Worm (Caenorhabditis elegans) whole organism, late embryonic: Measurements from ENCODE around the gene T28A11.19.

ENCODE experiments used
- C08G9.2 ChIP-seq: sonication (generic microtip); optimal IDR thresholded peaks from 2 replicates; lab custom pipeline; 2016; ENCODE audit warnings: mild to moderate bottlenecking, missing genetic modification characterization, moderate library complexity, missing compliant biosample characterization
- C38D4.7 ChIP-seq: fragments of 200-800 bp; sonication (Bioruptor generic); optimal IDR thresholded peaks from 2 replicates; lab custom pipeline; 2018; ENCODE audit warnings: mild to moderate bottlenecking, missing genetic modification characterization, moderate library complexity, missing compliant biosample characterization
- F13H6.1 ChIP-seq: sonication (generic microtip); optimal IDR thresholded peaks from 2 replicates; lab custom pipeline; 2016; ENCODE audit warnings: missing genetic modification characterization, missing compliant biosample characterization
- K09A11.1 ChIP-seq: sonication (generic microtip); optimal IDR thresholded peaks from 2 replicates; lab custom pipeline; 2017; ENCODE audit warnings: antibody characterized with exemption, mild to moderate bottlenecking, missing genetic modification characterization, missing compliant biosample characterization; ENCODE audit not compliant: insufficient read depth
- ahr-1 ChIP-seq: sonication (generic microtip); optimal IDR thresholded peaks from 2 replicates; lab custom pipeline; 2016; ENCODE audit warnings: missing genetic modification characterization, missing compliant biosample characterization
- ama-1 ChIP-seq: fragments of 150-350 bp; optimal IDR thresholded peaks from 2 replicates; lab custom pipeline; 2014
- ceh-14 ChIP-seq: sonication (generic microtip); optimal IDR thresholded peaks from 2 replicates; lab custom pipeline; 2016; ENCODE audit warnings: missing genotype, missing genetic modification characterization, missing compliant biosample characterization
- ceh-19 ChIP-seq: fragments of 200-800 bp; sonication (Bioruptor generic); optimal IDR thresholded peaks from 2 replicates; lab custom pipeline; 2018; ENCODE audit warnings: mild to moderate bottlenecking, missing genetic modification characterization, missing compliant biosample characterization
- ceh-2 ChIP-seq: sonication (generic microtip); optimal IDR thresholded peaks from 2 replicates; lab custom pipeline; 2016; ENCODE audit warnings: missing genotype, missing genetic modification characterization, missing compliant biosample characterization
- ceh-24 ChIP-seq: sonication (generic microtip); optimal IDR thresholded peaks from 2 replicates; lab custom pipeline; 2016; ENCODE audit warnings: mild to moderate bottlenecking, missing genetic modification characterization, missing compliant biosample characterization
- ceh-30 ChIP-seq: fragments of 150-350 bp; optimal IDR thresholded peaks from 2 replicates; lab custom pipeline; 2014; ENCODE audit warnings: missing biosample characterization, missing genetic modification characterization
- ceh-31 ChIP-seq: sonication (generic microtip); optimal IDR thresholded peaks from 2 replicates; lab custom pipeline; 2016; ENCODE audit warnings: missing genetic modification characterization, missing compliant biosample characterization
- ceh-48 ChIP-seq: sonication (generic microtip); optimal IDR thresholded peaks from 2 replicates; lab custom pipeline; 2016; ENCODE audit warnings: missing genetic modification characterization, inconsistent platforms, missing compliant biosample characterization
- ceh-6 ChIP-seq: fragments of 200-800 bp; sonication (Bioruptor generic); optimal IDR thresholded peaks from 2 replicates; lab custom pipeline; 2018; ENCODE audit warnings: mild to moderate bottlenecking, missing genetic modification characterization, missing compliant biosample characterization
- ceh-9 ChIP-seq: sonication (generic microtip); optimal IDR thresholded peaks from 2 replicates; lab custom pipeline; 2016; ENCODE audit warnings: mild to moderate bottlenecking, missing genetic modification characterization, inconsistent platforms, missing compliant biosample characterization
- che-1 ChIP-seq: sonication (generic microtip); optimal IDR thresholded peaks from 2 replicates; lab custom pipeline; 2016; ENCODE audit warnings: mild to moderate bottlenecking, missing genetic modification characterization, missing compliant biosample characterization
- dmd-4 ChIP-seq: sonication (generic microtip); optimal IDR thresholded peaks from 2 replicates; lab custom pipeline; 2016; ENCODE audit warnings: borderline replicate concordance, missing genetic modification characterization, missing compliant biosample characterization
- dve-1 ChIP-seq: sonication (generic microtip); optimal IDR thresholded peaks from 2 replicates; lab custom pipeline; 2017; ENCODE audit warnings: antibody characterized with exemption, mild to moderate bottlenecking, missing genetic modification characterization, missing compliant biosample characterization
- elt-4 ChIP-seq: sonication (generic microtip); optimal IDR thresholded peaks from 2 replicates; lab custom pipeline; 2016; ENCODE audit warnings: missing genetic modification characterization, missing compliant biosample characterization
- ets-4 ChIP-seq: sonication (generic microtip); optimal IDR thresholded peaks from 2 replicates; lab custom pipeline; 2016; ENCODE audit warnings: missing genetic modification characterization, missing compliant biosample characterization
- fkh-10 ChIP-seq: fragments of 150-350 bp; optimal IDR thresholded peaks from 2 replicates; lab custom pipeline; 2014; ENCODE audit warnings: missing biosample characterization, missing genetic modification reagents, missing genetic modification characterization
- hlh-13 ChIP-seq: fragments of 200-800 bp; sonication (Bioruptor generic); optimal IDR thresholded peaks from 2 replicates; lab custom pipeline; 2018; ENCODE audit warnings: mild to moderate bottlenecking, missing genetic modification characterization, missing compliant biosample characterization
- hlh-15 ChIP-seq: sonication (generic microtip); optimal IDR thresholded peaks from 2 replicates; lab custom pipeline; 2016; ENCODE audit warnings: missing genetic modification characterization, missing compliant biosample characterization
- lim-6 ChIP-seq: sonication (generic microtip); optimal IDR thresholded peaks from 2 replicates; lab custom pipeline; 2016; ENCODE audit warnings: missing genetic modification characterization, missing compliant biosample characterization
- lin-11 ChIP-seq: fragments of 200-800 bp; sonication (Bioruptor generic); optimal IDR thresholded peaks from 2 replicates; lab custom pipeline; 2018; ENCODE audit warnings: mild to moderate bottlenecking, missing genetic modification characterization, missing compliant biosample characterization
- madf-2 ChIP-seq: sonication (generic microtip); optimal IDR thresholded peaks from 2 replicates; lab custom pipeline; 2017; ENCODE audit warnings: missing genetic modification characterization, missing compliant biosample characterization
- nfya-1 ChIP-seq: sonication (generic microtip); optimal IDR thresholded peaks from 2 replicates; lab custom pipeline; 2017; ENCODE audit warnings: missing genetic modification characterization, mild to moderate bottlenecking, missing compliant biosample characterization, antibody characterized with exemption, moderate library complexity
- pat-9 ChIP-seq: fragments of 200-800 bp; sonication (Bioruptor generic); optimal IDR thresholded peaks from 2 replicates; lab custom pipeline; 2018; ENCODE audit warnings: mild to moderate bottlenecking, missing genetic modification characterization, moderate library complexity, missing compliant biosample characterization
- pax-1 ChIP-seq: fragments of 150-350 bp; optimal IDR thresholded peaks from 2 replicates; lab custom pipeline; 2014; ENCODE audit warnings: missing biosample characterization, missing genetic modification characterization
- pha-2 ChIP-seq: sonication (generic microtip); optimal IDR thresholded peaks from 2 replicates; lab custom pipeline; 2017; ENCODE audit warnings: mild to moderate bottlenecking, missing genetic modification characterization, missing compliant biosample characterization
- pha-4 ChIP-seq: fragments of 150-350 bp; optimal IDR thresholded peaks from 2 replicates; lab custom pipeline; 2018; ENCODE audit warnings: missing biosample characterization, missing genetic modification reagents, missing genetic modification characterization
- rnt-1 ChIP-seq: sonication (generic microtip); optimal IDR thresholded peaks from 2 replicates; lab custom pipeline; 2016; ENCODE audit warnings: missing genetic modification characterization, missing compliant biosample characterization
- sdc-2 ChIP-seq: sonication (generic microtip); optimal IDR thresholded peaks from 2 replicates; lab custom pipeline; 2016; ENCODE audit warnings: missing genotype, missing genetic modification characterization, missing compliant biosample characterization
- sox-2 ChIP-seq: fragments of 200-800 bp; sonication (Bioruptor generic); IDR thresholded peaks from 2 replicates; pipeline ENCODE4 v1.3.6; 2022; ENCODE audit warnings: missing genetic modification reagents, missing genetic modification characterization, missing compliant biosample characterization
- sox-4 ChIP-seq: sonication (generic microtip); optimal IDR thresholded peaks from 2 replicates; lab custom pipeline; 2017; ENCODE audit warnings: mild to moderate bottlenecking, missing genetic modification characterization, inconsistent platforms, missing compliant biosample characterization
- syd-9 ChIP-seq: sonication (generic microtip); optimal IDR thresholded peaks from 2 replicates; lab custom pipeline; 2016; ENCODE audit warnings: mild to moderate bottlenecking, missing genetic modification characterization, moderate library complexity, missing compliant biosample characterization
- unc-3 ChIP-seq, 2 experiments: fragments of 200-800 bp in 1 of 2; sonication (Bioruptor generic) in 1 of 2; sonication (generic microtip) in 1 of 2; conservative IDR thresholded peaks in 1 of 2; optimal IDR thresholded peaks in 1 of 2; 2 replicates each; pipeline versions ENCODE4 v1.3.6 to Lab custom; 2016 to 2022; ENCODE audit warnings: missing compliant biosample characterization in 2 of 2, missing genetic modification characterization in 2 of 2, missing genetic modification reagents in 1 of 2
- unc-42 ChIP-seq: sonication (generic microtip); optimal IDR thresholded peaks from 2 replicates; lab custom pipeline; 2016; ENCODE audit warnings: missing genotype, missing genetic modification characterization, missing compliant biosample characterization
- unc-55 ChIP-seq: sonication (generic microtip); optimal IDR thresholded peaks from 2 replicates; lab custom pipeline; 2017; ENCODE audit warnings: missing biosample characterization, missing genetic modification reagents, missing genetic modification characterization
- unc-86 ChIP-seq: sonication (generic microtip); optimal IDR thresholded peaks from 2 replicates; lab custom pipeline; 2016; ENCODE audit warnings: missing genetic modification characterization, missing compliant biosample characterization
- ztf-16 ChIP-seq: sonication (generic microtip); optimal IDR thresholded peaks from 2 replicates; lab custom pipeline; 2017; ENCODE audit warnings: missing genetic modification characterization, missing compliant biosample characterization

T28A11.19 gene

DNA sequence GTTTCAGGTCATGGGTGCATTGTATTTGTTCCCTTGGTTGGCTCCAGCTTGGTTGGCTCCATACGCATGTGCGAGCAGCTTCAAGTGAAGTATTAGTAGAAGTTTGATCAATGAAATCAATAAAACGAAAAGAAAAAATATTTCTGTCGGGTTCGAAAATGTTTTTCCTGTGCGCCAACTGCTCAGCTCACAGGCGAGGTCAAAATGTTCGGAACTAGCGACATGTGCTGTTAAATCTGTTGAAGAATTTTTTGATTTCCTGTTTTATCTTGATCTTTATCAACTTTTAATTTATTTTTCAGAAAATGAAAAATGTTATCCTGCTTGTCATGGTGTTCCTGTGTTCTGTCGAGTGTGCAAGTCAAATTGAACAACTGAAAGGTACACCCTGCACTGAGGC is 12.2 kb upstream of the T28A11.19 start, which contains the start of gene T28A11.25:
Gene T28A11.25, plus strand, starts transcription at position 301 of the 400 bp plus-strand sequence.
- TF ChIP-seq ceh-9 (tag; lab: Kevin White, UChicago) (no peak), dmd-4 (tag; lab: Kevin White, UChicago) (no peak), unc-86 (tag; lab: Kevin White, UChicago) (no peak), ceh-2 (no peak), ahr-1 (tag; lab: Kevin White, UChicago) (no peak), unc-3 (GFP tag; conservative IDR thresholded peaks at IDR 0.05; lab: Robert Waterston, UW) (no peak), unc-3 (tag; optimal IDR thresholded peaks at IDR 0.05; lab: Kevin White, UChicago) (no peak), ceh-6 (GFP tag; lab: Kevin White, UChicago) (no peak)

DNA sequence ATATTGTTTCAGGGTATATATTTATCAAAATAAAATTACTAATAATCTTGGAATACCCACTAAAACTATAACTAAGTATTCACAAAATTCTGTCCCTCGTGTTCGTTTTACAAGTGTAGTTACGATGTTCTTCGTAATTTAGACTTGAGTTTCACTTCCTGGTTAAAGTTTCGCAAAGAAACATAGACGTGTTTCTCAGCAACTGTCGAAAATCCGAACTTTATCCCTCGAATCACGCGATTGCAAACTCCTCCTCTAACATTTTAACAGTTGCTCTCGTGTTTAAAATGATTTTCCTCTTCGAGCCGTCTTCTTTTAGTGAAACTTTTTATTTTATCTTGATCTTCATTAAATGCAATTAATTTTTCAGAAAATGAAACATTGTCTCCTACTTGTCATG is 10.7 kb upstream of the T28A11.19 start, which contains the start of gene T28A11.2:
Gene T28A11.2, plus strand, starts transcription at position 371 of the 400 bp plus-strand sequence.
- TF ChIP-seq ceh-19 = no peak
- no peak for TF ChIP-seq K09A11.1 (tag; lab: Kevin White, UChicago)
- no peak for TF ChIP-seq fkh-10 (GFP tag; lab: Kevin White, UChicago)
- TF ChIP-seq nfya-1 (tag; lab: Kevin White, UChicago) = no peak
- no peak for TF ChIP-seq dve-1 (tag; lab: Kevin White, UChicago)
- no peak for TF ChIP-seq che-1 (tag; lab: Kevin White, UChicago)
- TF ChIP-seq sox-2 (GFP tag; lab: Robert Waterston, UW) = no peak
- no peak for TF ChIP-seq ama-1 (lab: Kevin White, UChicago)
- TF ChIP-seq pha-4 (tag; lab: Kevin White, UChicago) = no peak
- no peak for TF ChIP-seq ceh-14
- TF ChIP-seq ets-4 (tag; lab: Kevin White, UChicago) = no peak
- TF ChIP-seq, all 69 proteins: peak for 0

DNA sequence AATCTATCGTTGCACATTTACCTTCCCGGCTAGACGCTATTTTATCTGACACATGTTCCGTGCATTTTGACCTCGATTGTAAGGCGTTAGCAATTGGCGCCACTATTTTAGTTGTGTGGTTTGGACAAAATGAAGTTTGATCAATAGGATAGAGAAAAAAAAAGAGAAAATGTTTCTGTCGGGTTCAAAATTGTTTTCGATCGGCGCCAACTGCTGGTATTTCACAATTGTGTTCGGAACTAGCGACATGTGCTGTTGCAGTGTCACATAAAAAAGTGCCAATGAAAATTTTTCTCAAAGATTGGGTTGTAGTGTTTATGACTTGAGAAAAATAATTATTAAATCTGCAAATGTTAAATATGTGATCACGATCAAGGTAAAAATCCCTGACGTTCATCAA is 9.8 kb upstream of the T28A11.19 start:
- no peak for TF ChIP-seq hlh-13
- no peak for TF ChIP-seq ceh-6 (GFP tag; lab: Kevin White, UChicago)
- no peak for TF ChIP-seq unc-55 (GFP tag; lab: Kevin White, UChicago)
- TF ChIP-seq K09A11.1 (tag; lab: Kevin White, UChicago) = no peak
- TF ChIP-seq F13H6.1 (tag; lab: Kevin White, UChicago) = no peak
- TF ChIP-seq unc-42 (tag; lab: Kevin White, UChicago) = no peak
- TF ChIP-seq madf-2 (tag; lab: Kevin White, UChicago) = no peak
- no peak for TF ChIP-seq fkh-10 (GFP tag; lab: Kevin White, UChicago)
- TF ChIP-seq lin-11 (tag; lab: Kevin White, UChicago) = no peak
- TF ChIP-seq ztf-16 (tag; lab: Kevin White, UChicago) = no peak
- TF ChIP-seq unc-3 (GFP tag; conservative IDR thresholded peaks at IDR 0.05; lab: Robert Waterston, UW) = no peak
- no peak for TF ChIP-seq unc-3 (tag; optimal IDR thresholded peaks at IDR 0.05; lab: Kevin White, UChicago)
- TF ChIP-seq lim-6 = no peak
- no peak for TF ChIP-seq dmd-4 (tag; lab: Kevin White, UChicago)
- no peak for TF ChIP-seq elt-4 (tag; lab: Kevin White, UChicago)
- no peak for TF ChIP-seq ceh-31 (tag; lab: Kevin White, UChicago)
- no peak for TF ChIP-seq C08G9.2 (tag; lab: Kevin White, UChicago)
- TF ChIP-seq rnt-1 (tag; lab: Kevin White, UChicago) = no peak
- TF ChIP-seq sdc-2 (tag; lab: Kevin White, UChicago) = no peak
- TF ChIP-seq, all 69 proteins: peak for 0

DNA sequence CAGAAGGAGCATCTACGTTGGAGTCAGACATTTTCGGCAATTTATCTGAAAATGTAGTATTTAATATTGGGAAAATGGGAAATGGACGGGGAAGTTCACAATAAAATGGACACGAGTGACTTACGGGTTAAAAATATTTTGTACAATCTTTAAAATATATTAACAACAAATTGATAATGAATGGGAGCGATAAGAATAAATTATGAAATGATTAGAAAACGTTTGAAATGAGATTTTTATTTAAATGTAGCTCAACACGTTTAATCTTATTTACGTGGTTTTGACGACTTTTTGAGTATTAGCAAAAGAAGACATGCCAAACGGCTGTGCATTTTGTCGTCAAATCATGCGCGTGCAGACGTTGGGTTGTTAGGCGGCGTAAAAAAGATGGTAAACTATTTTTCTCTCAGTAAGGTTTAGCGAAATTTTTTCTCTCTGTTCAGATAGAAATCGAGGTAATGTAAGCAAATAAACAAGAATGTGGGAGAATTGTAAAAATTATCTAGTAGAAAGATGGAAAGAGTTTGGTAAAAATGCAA is 8.9 kb upstream of the T28A11.19 start, which contains the start of gene fbxa-64:
Gene fbxa-64, minus strand, starts transcription at position 51 of the 539 bp plus-strand sequence.
- TF ChIP-seq madf-2 (tag; lab: Kevin White, UChicago) (no peak), sox-4 (no peak), C38D4.7 (no peak), sox-2 (GFP tag; lab: Robert Waterston, UW) (no peak), ceh-14 (no peak), ceh-24 (tag; lab: Kevin White, UChicago) (no peak), ceh-9 (tag; lab: Kevin White, UChicago) (no peak), ceh-30 (tag; lab: Kevin White, UChicago) (no peak), ceh-48 (no peak), pax-1 (tag; lab: Kevin White, UChicago) (no peak), pat-9 (no peak), pha-2 (tag; lab: Kevin White, UChicago) (no peak), hlh-15 (tag; lab: Kevin White, UChicago) (no peak), syd-9 (tag; lab: Kevin White, UChicago) (no peak)
